Fruit fly (Drosophila melanogaster) whole organism, embryonic: ENCODE measurements around the gene CG15414.

Source experiments
- Bgb ChIP-seq: fragments of 200-800 bp; sonication (Bioruptor generic); IDR thresholded peaks from 2 replicates; pipeline ENCODE4 v1.3.6; 2022; ENCODE audit warnings: missing biosample characterization, missing genetic modification characterization; ENCODE audit not compliant: partially characterized antibody
- CG10543 ChIP-seq: fragments of 200-800 bp; sonication (Bioruptor generic); optimal IDR thresholded peaks from 3 replicates; lab custom pipeline; 2017; ENCODE audit warnings: missing biosample characterization, mild to moderate bottlenecking, missing genetic modification characterization, moderate library complexity
- CG11093 ChIP-seq: fragments of 200-800 bp; sonication (Bioruptor generic); IDR thresholded peaks from 3 replicates; pipeline ENCODE4 v1.3.6; 2022; ENCODE audit warnings: missing biosample characterization, missing genetic modification characterization
- CG11696 ChIP-seq: fragments of 200-800 bp; sonication (Bioruptor generic); IDR thresholded peaks from 2 replicates; pipeline ENCODE4 v1.3.6; 2022; ENCODE audit warnings: missing biosample characterization, missing genetic modification characterization
- CG15696 ChIP-seq: fragments of 200-800 bp; sonication (Bioruptor generic); optimal IDR thresholded peaks from 2 replicates; lab custom pipeline; 2019; ENCODE audit warnings: missing biosample characterization, mild to moderate bottlenecking, missing genetic modification characterization, moderate library complexity
- CG17385 ChIP-seq: fragments of 200-800 bp; sonication (Bioruptor generic); optimal IDR thresholded peaks from 3 replicates; lab custom pipeline; 2018; ENCODE audit warnings: missing biosample characterization, mild to moderate bottlenecking, missing genetic modification characterization
- CG18262 ChIP-seq: fragments of 200-800 bp; optimal IDR thresholded peaks from 3 replicates; lab custom pipeline; 2019; ENCODE audit warnings: missing biosample characterization, mild to moderate bottlenecking, missing genetic modification characterization, moderate library complexity
- CG2712 ChIP-seq: fragments of 200-800 bp; optimal IDR thresholded peaks from 3 replicates; lab custom pipeline; 2019; ENCODE audit warnings: missing biosample characterization, mild to moderate bottlenecking, missing genetic modification characterization, moderate library complexity
- CG30403 ChIP-seq: fragments of 200-800 bp; sonication (Bioruptor generic); optimal IDR thresholded peaks from 3 replicates; lab custom pipeline; 2016; ENCODE audit warnings: missing biosample characterization, missing genetic modification characterization
- CG31224 ChIP-seq: fragments of 200-800 bp; sonication (Bioruptor generic); IDR thresholded peaks from 2 replicates; pipeline ENCODE4 v1.3.6; 2022; ENCODE audit warnings: missing biosample characterization, missing genetic modification characterization
- CG34376 ChIP-seq: fragments of 200-800 bp; sonication (Bioruptor generic); optimal IDR thresholded peaks from 2 replicates; lab custom pipeline; 2018; ENCODE audit warnings: missing biosample characterization, mild to moderate bottlenecking, missing genetic modification characterization
- CG4404 ChIP-seq: fragments of 200-800 bp; sonication (Bioruptor generic); IDR thresholded peaks from 2 replicates; pipeline ENCODE4 v1.3.6; 2022; ENCODE audit warnings: missing biosample characterization, missing genetic modification characterization
- CG4820 ChIP-seq: fragments of 200-800 bp; sonication (Bioruptor generic); optimal IDR thresholded peaks from 3 replicates; lab custom pipeline; 2016; ENCODE audit warnings: missing biosample characterization, missing genetic modification characterization
- CG5953 ChIP-seq: fragments of 200-800 bp; sonication (Bioruptor generic); IDR thresholded peaks from 2 replicates; pipeline ENCODE4 v1.3.6; 2022; ENCODE audit warnings: missing biosample characterization, missing genetic modification characterization
- CG6175 ChIP-seq: fragments of 200-800 bp; sonication (Bioruptor generic); IDR thresholded peaks from 3 replicates; pipeline ENCODE4 v1.3.6; 2022; ENCODE audit warnings: missing biosample characterization, missing genetic modification characterization
- CG7372 ChIP-seq: fragments of 200-800 bp; sonication (Bioruptor generic); IDR thresholded peaks from 2 replicates; pipeline ENCODE4 v1.3.6; 2022; ENCODE audit warnings: missing biosample characterization, missing genetic modification characterization
- CG7987 ChIP-seq: fragments of 200-800 bp; sonication (Bioruptor generic); optimal IDR thresholded peaks from 2 replicates; lab custom pipeline; 2018; ENCODE audit warnings: missing biosample characterization, mild to moderate bottlenecking, missing genetic modification characterization, moderate library complexity
- Dll ChIP-seq: fragments of 200-800 bp; sonication (Bioruptor generic); IDR thresholded peaks from 4 replicates; pipeline ENCODE4 v1.3.6; 2022; ENCODE audit warnings: missing biosample characterization, missing genetic modification characterization; ENCODE audit not compliant: partially characterized antibody
- Hr39 ChIP-seq: fragments of >200 bp; optimal IDR thresholded peaks from 2 replicates; lab custom pipeline; 2017
- Kr ChIP-seq: fragments of 200-800 bp; sonication (Bioruptor generic); optimal IDR thresholded peaks from 2 replicates; lab custom pipeline; 2017; ENCODE audit warnings: missing biosample characterization, mild to moderate bottlenecking, missing genetic modification characterization
- Max ChIP-seq: fragments of 200-800 bp; sonication (Bioruptor generic); optimal IDR thresholded peaks from 2 replicates; lab custom pipeline; 2016; ENCODE audit warnings: missing biosample characterization, mild to moderate bottlenecking, missing genetic modification characterization
- Med ChIP-seq: fragments of 200-800 bp; sonication (Bioruptor generic); peaks from one replicate; lab custom pipeline; 2016; ENCODE audit warnings: missing biosample characterization, missing genetic modification characterization, mild to moderate bottlenecking, inconsistent platforms, moderate library complexity
- Ptx1 ChIP-seq: fragments of 200-800 bp; sonication (Bioruptor generic); IDR thresholded peaks from 2 replicates; pipeline ENCODE4 v1.3.6; 2022; ENCODE audit warnings: missing biosample characterization, missing genetic modification characterization
- Rx ChIP-seq: fragments of 200-800 bp; sonication (Bioruptor generic); IDR thresholded peaks from 2 replicates; pipeline ENCODE4 v1.3.6; 2022; ENCODE audit warnings: missing biosample characterization, missing genetic modification characterization
- Side ChIP-seq: fragments of 200-800 bp; sonication (Bioruptor generic); optimal IDR thresholded peaks from 2 replicates; lab custom pipeline; 2016; ENCODE audit warnings: missing biosample characterization, missing genetic modification characterization
- Sin3A ChIP-seq: fragments of >200 bp; optimal IDR thresholded peaks from 2 replicates; lab custom pipeline; 2018
- Spps ChIP-seq: fragments of 200-800 bp; sonication (Bioruptor generic); optimal IDR thresholded peaks from 2 replicates; lab custom pipeline; 2018; ENCODE audit warnings: missing biosample characterization, mild to moderate bottlenecking, missing genetic modification characterization
- Trl ChIP-seq, 3 experiments: fragments of >200 bp in 2 of 3; fragments of 200-800 bp in 1 of 3; sonication (Bioruptor generic) in 1 of 3; optimal IDR thresholded peaks; 2 replicates in 1 of 3; 3 replicates in 2 of 3; lab custom pipeline; 2016 to 2017; ENCODE audit warnings: missing biosample characterization in 1 of 3, missing genetic modification characterization in 1 of 3
- YL-1 ChIP-seq: fragments of 200-800 bp; sonication (Bioruptor generic); optimal IDR thresholded peaks from 3 replicates; lab custom pipeline; 2017; ENCODE audit warnings: missing biosample characterization, mild to moderate bottlenecking, missing genetic modification characterization
- az2 ChIP-seq: fragments of 200-800 bp; sonication (Bioruptor generic); optimal IDR thresholded peaks from 3 replicates; lab custom pipeline; 2016; ENCODE audit warnings: missing biosample characterization, missing genetic modification characterization
- bigmax ChIP-seq: fragments of 200-800 bp; sonication (Bioruptor generic); optimal IDR thresholded peaks from 2 replicates; lab custom pipeline; 2018; ENCODE audit warnings: missing biosample characterization, mild to moderate bottlenecking, missing genetic modification characterization
- chif ChIP-seq, 2 experiments: fragments of 200-800 bp; sonication (Bioruptor generic); optimal IDR thresholded peaks; 3 replicates each; lab custom pipeline; 2016; ENCODE audit warnings: missing biosample characterization in 2 of 2, missing genetic modification characterization in 2 of 2
- croc ChIP-seq: fragments of 200-800 bp; sonication (Bioruptor generic); conservative IDR thresholded peaks from 3 replicates; pipeline ENCODE4 v1.3.6; 2022; ENCODE audit warnings: missing biosample characterization, missing genetic modification characterization
- crp ChIP-seq, 2 experiments: fragments of 200-800 bp; sonication (Bioruptor generic); optimal IDR thresholded peaks; 2 replicates in 1 of 2; 3 replicates in 1 of 2; lab custom pipeline; 2017; ENCODE audit warnings: missing biosample characterization in 2 of 2, missing genetic modification characterization in 2 of 2, mild to moderate bottlenecking in 1 of 2, moderate library complexity in 1 of 2
- dmrt99B ChIP-seq: fragments of 200-800 bp; sonication (Bioruptor generic); optimal IDR thresholded peaks from 2 replicates; lab custom pipeline; 2018; ENCODE audit warnings: missing biosample characterization, mild to moderate bottlenecking, missing genetic modification characterization, moderate library complexity
- fd3F ChIP-seq: fragments of 200-800 bp; sonication (Bioruptor generic); optimal IDR thresholded peaks from 2 replicates; lab custom pipeline; 2018; ENCODE audit warnings: missing biosample characterization, mild to moderate bottlenecking, missing genetic modification characterization, moderate library complexity
- her ChIP-seq: fragments of 200-800 bp; sonication (Bioruptor generic); optimal IDR thresholded peaks from 2 replicates; lab custom pipeline; 2016; ENCODE audit warnings: missing biosample characterization, missing genetic modification characterization
- hth ChIP-seq: fragments of >200 bp; optimal IDR thresholded peaks from 2 replicates; lab custom pipeline; 2017; ENCODE audit warnings: inconsistent platforms
- klu ChIP-seq: fragments of 200-800 bp; sonication (Bioruptor generic); IDR thresholded peaks from 2 replicates; pipeline ENCODE4 v1.3.6; 2022; ENCODE audit warnings: missing biosample characterization, missing genetic modification characterization
- luna ChIP-seq: fragments of 200-800 bp; sonication (Bioruptor generic); optimal IDR thresholded peaks from 2 replicates; lab custom pipeline; 2016; ENCODE audit warnings: missing biosample characterization, missing genetic modification characterization
- mld ChIP-seq: fragments of 200-800 bp; sonication (Bioruptor generic); IDR thresholded peaks from 3 replicates; pipeline ENCODE4 v1.3.6; 2022; ENCODE audit warnings: missing biosample characterization, missing genetic modification characterization; ENCODE audit not compliant: partially characterized antibody
- nau ChIP-seq: fragments of 200-800 bp; sonication (Bioruptor generic); optimal IDR thresholded peaks from 3 replicates; lab custom pipeline; 2017; ENCODE audit warnings: missing biosample characterization, mild to moderate bottlenecking, missing genetic modification characterization, missing genetic modification reagents
- nom ChIP-seq: fragments of 200-800 bp; sonication (Bioruptor generic); optimal IDR thresholded peaks from 2 replicates; lab custom pipeline; 2017; ENCODE audit warnings: missing biosample characterization, missing genetic modification characterization, mild to moderate bottlenecking, moderate library complexity, missing genetic modification reagents
- prd ChIP-seq, 3 experiments: fragments of >200 bp in 2 of 3; fragments of 200-800 bp in 1 of 3; sonication (Bioruptor generic) in 1 of 3; optimal IDR thresholded peaks in 2 of 3; IDR thresholded peaks in 1 of 3; 2 replicates in 2 of 3; 3 replicates in 1 of 3; pipeline versions ENCODE4 v1.3.6 to Lab custom; 2017 to 2022; ENCODE audit warnings: missing biosample characterization in 1 of 3, missing genetic modification characterization in 1 of 3
- rib ChIP-seq: fragments of 200-800 bp; sonication (Bioruptor generic); IDR thresholded peaks from 2 replicates; pipeline ENCODE4 v1.3.6; 2022; ENCODE audit warnings: missing biosample characterization, missing genetic modification characterization
- sim ChIP-seq: fragments of 200-800 bp; sonication (Bioruptor generic); IDR thresholded peaks from 2 replicates; pipeline ENCODE4 v1.3.6; 2022; ENCODE audit warnings: missing biosample characterization, missing genetic modification characterization
- sug ChIP-seq: fragments of 200-800 bp; optimal IDR thresholded peaks from 2 replicates; lab custom pipeline; 2019; ENCODE audit warnings: missing biosample characterization, mild to moderate bottlenecking, missing genetic modification characterization, moderate library complexity
- usp ChIP-seq: fragments of >200 bp; optimal IDR thresholded peaks from 2 replicates; lab custom pipeline; 2017; ENCODE audit warnings: missing biosample characterization, missing genetic modification characterization
- z ChIP-seq: fragments of 200-800 bp; sonication (Bioruptor generic); IDR thresholded peaks from 3 replicates; pipeline ENCODE4 v1.3.6; 2022; ENCODE audit warnings: missing biosample characterization, missing genetic modification characterization

CG15414 gene

DNA sequence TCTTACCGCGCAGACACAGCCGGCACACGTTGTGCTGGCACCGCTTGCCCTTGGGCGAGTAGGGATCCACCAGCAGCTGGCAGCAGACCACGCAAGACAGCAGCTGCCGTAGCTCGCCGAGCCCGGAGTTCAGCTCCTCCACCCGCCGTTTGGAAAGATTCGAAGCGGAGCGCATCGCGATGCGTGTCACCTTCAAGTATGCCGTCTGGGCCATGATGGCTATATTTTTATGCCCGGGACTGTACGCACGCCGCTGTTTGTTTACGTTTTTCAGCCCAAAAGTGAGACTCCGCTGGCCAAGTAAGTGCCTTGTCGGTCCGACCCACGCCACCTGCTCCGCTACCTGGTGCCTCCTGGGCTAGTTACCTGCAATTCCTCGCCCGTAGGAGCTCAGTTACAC is 25.4 kb downstream of the CG15414 start (continued):
- TF ChIP-seq Spps (tag; lab: Kevin White, UChicago) = no peak
- no peak for TF ChIP-seq Max

dm6 chr2L:3461760-3462159 is 29.1 kb downstream of the CG15414 start, which contains the start of gene CG3246:
Gene CG3246 (minus strand): TSS chr2L:3461952.
- TF ChIP-seq CG6175 (no peak), CG7987 (GFP tag; lab: Kevin White, UChicago) (peak; percentile 15), sim (GFP tag; lab: Robert Waterston, UW) (no peak), CG31224 (no peak), CG17385 (GFP tag; lab: Kevin White, UChicago) (no peak), z (GFP tag; lab: Robert Waterston, UW) (peak; percentile 92), sug (tag; lab: Kevin White, UChicago) (peak; percentile 57), Med (peak; percentile 41), hth (lab: Kevin White, UChicago) (no peak), nom (GFP tag; lab: Kevin White, UChicago) (peak; percentile 15), her (GFP tag; lab: Kevin White, UChicago) (no peak), crp (GFP tag; optimal IDR thresholded peaks at IDR 0.05; lab: Kevin White, UChicago) (no peak), CG7372 (GFP tag; lab: Robert Waterston, UW) (no peak), CG10543 (GFP tag; lab: Kevin White, UChicago) (peak; percentile 38), CG18262 (tag; lab: Kevin White, UChicago) (no peak), CG34376 (GFP tag; lab: Kevin White, UChicago) (peak; percentile 61), Bgb (0 out of 2 replicates have a peak, but pooled peaks have one; percentile 7)

DNA sequence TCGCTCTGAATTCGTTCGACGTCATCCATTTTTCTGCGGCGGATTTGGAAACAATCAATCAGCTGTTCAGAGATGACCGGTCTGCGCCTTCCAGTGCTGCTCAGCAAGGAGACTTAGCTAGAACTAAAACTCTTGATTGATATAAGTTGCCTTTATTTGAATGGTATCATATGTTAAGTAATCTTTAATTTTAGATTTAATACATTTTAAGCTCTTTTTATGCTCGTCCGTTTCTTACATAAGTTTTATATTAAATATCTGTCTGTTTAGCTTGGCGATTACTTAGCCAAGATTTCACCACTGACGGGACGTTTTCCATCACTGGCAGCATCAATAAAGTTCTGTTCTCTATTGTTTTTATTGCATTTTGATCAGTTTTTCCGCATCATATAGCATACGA is 33.9 kb downstream of the CG15414 start, which contains the start of the genes Cog3 and Sec5:
Gene Cog3 (minus strand): TSS at position 58 of the 400 bp plus-strand sequence.
Gene Sec5 (plus strand): TSS at position 296 of the 400 bp plus-strand sequence.
- peak; percentile 81 for TF ChIP-seq CG2712 (tag; lab: Kevin White, UChicago)
- no peak for TF ChIP-seq Side (GFP tag; lab: Kevin White, UChicago)
- TF ChIP-seq az2 (GFP tag; lab: Kevin White, UChicago) = peak; percentile 47
- TF ChIP-seq CG15696 = peak; percentile 69
- TF ChIP-seq prd (optimal IDR thresholded peaks at IDR 0.05; lab: Kevin White, UChicago) = no peak
- TF ChIP-seq prd (GFP tag; IDR thresholded peaks at IDR 0.05; lab: Robert Waterston, UW) = peak; percentile 67; the same call in 2 of the 3 replicates
- peak; percentile 26; the same call in 2 of the 3 replicates for TF ChIP-seq croc (GFP tag; lab: Robert Waterston, UW)
- TF ChIP-seq Kr (GFP tag; lab: Kevin White, UChicago) = no peak
- no peak for TF ChIP-seq luna (GFP tag; lab: Kevin White, UChicago)
- no peak for TF ChIP-seq mld
- TF ChIP-seq bigmax (GFP tag; lab: Kevin White, UChicago) = no peak
- peak; percentile 47 to 52 for TF ChIP-seq chif (GFP tag; optimal IDR thresholded peaks at IDR 0.05; lab: Kevin White, UChicago)
- no peak for TF ChIP-seq Rx (GFP tag; lab: Robert Waterston, UW)
- TF ChIP-seq CG11696 (GFP tag; lab: Robert Waterston, UW) = no peak
- TF ChIP-seq klu (GFP tag; lab: Robert Waterston, UW) = peak; percentile 60; the same call in 1 of the 2 replicates
- no peak for TF ChIP-seq Hr39 (lab: Kevin White, UChicago)
- TF ChIP-seq YL-1 (GFP tag; lab: Kevin White, UChicago) = peak; percentile 86
- no peak for TF ChIP-seq CG5953 (GFP tag; lab: Robert Waterston, UW)
- no peak for TF ChIP-seq dmrt99B (tag; lab: Kevin White, UChicago)
- TF ChIP-seq CG4820 = peak; percentile 27
- peak; percentile 79 for TF ChIP-seq CG30403
- peak; percentile 60 for TF ChIP-seq rib (GFP tag; lab: Robert Waterston, UW)
- TF ChIP-seq fd3F (GFP tag; lab: Kevin White, UChicago) = peak; percentile 34
- TF ChIP-seq Ptx1 (GFP tag; lab: Robert Waterston, UW) = peak; percentile 72
- no peak for TF ChIP-seq usp (GFP tag; lab: Kevin White, UChicago)
- peak; percentile 47; the same call in 1 of the 3 replicates for TF ChIP-seq CG11093 (GFP tag; lab: Robert Waterston, UW)
- TF ChIP-seq Dll (GFP tag; lab: Robert Waterston, UW) = no peak; the same call in 3 of the 4 replicates
- no peak for TF ChIP-seq nau (GFP tag; lab: Kevin White, UChicago)
- TF ChIP-seq CG4404 (GFP tag; lab: Robert Waterston, UW) = peak; percentile 56; the same call in 1 of the 2 replicates
- TF ChIP-seq Trl (optimal IDR thresholded peaks at IDR 0.05; lab: Kevin White, UChicago) = no peak
- no peak for TF ChIP-seq Trl (GFP tag; optimal IDR thresholded peaks at IDR 0.05; lab: Kevin White, UChicago)
- TF ChIP-seq Sin3A (lab: Kevin White, UChicago) = peak; percentile 76
